Worm (Caenorhabditis elegans) whole organism, early embryonic: ENCODE results near the gene Y51H7BR.4.
"Not testable (repeated sequence)": the region's sequence is repeated elsewhere in the genome, so short reads cannot be mapped to it uniquely, and the experiment has no call there.

Experiments used
- B0310.2 ChIP-seq: sonication (generic microtip); optimal IDR thresholded peaks from 2 replicates; lab custom pipeline; 2016; ENCODE audit warnings: mild to moderate bottlenecking, missing genetic modification characterization, missing compliant biosample characterization
- F13C5.2 ChIP-seq: sonication (generic microtip); optimal IDR thresholded peaks from 2 replicates; lab custom pipeline; 2017; ENCODE audit warnings: mild to moderate bottlenecking, missing genetic modification characterization, inconsistent platforms, missing compliant biosample characterization
- aly-1 ChIP-seq: sonication (generic microtip); optimal IDR thresholded peaks from 2 replicates; lab custom pipeline; 2016; ENCODE audit warnings: missing genetic modification characterization, missing compliant biosample characterization
- ama-1 ChIP-seq: fragments of 150-350 bp; optimal IDR thresholded peaks from 2 replicates; lab custom pipeline; 2014
- ceh-13 ChIP-seq: fragments of 200-800 bp; sonication (Bioruptor generic); optimal IDR thresholded peaks from 2 replicates; lab custom pipeline; 2018; ENCODE audit warnings: mild to moderate bottlenecking, missing genetic modification characterization, missing compliant biosample characterization
- ceh-36 ChIP-seq: sonication (generic microtip); optimal IDR thresholded peaks from 2 replicates; lab custom pipeline; 2016; ENCODE audit warnings: missing genetic modification characterization, inconsistent platforms, missing compliant biosample characterization
- ets-7 ChIP-seq: sonication (generic microtip); optimal IDR thresholded peaks from 2 replicates; lab custom pipeline; 2016; ENCODE audit warnings: missing genotype, missing genetic modification characterization, missing compliant biosample characterization
- flt-1 ChIP-seq: fragments of 200-800 bp; sonication (Bioruptor generic); IDR thresholded peaks from 2 replicates; pipeline ENCODE4 v1.3.6; 2022; ENCODE audit warnings: missing genetic modification characterization, missing compliant biosample characterization
- hmbx-1 ChIP-seq: sonication (generic microtip); optimal IDR thresholded peaks from 2 replicates; lab custom pipeline; 2016; ENCODE audit warnings: mild to moderate bottlenecking, missing genetic modification characterization, missing compliant biosample characterization
- hmg-4 ChIP-seq: fragments of 200-800 bp; sonication (Bioruptor generic); optimal IDR thresholded peaks from 2 replicates; lab custom pipeline; 2018; ENCODE audit warnings: mild to moderate bottlenecking, missing genetic modification characterization, missing compliant biosample characterization
- hnd-1 ChIP-seq: sonication (generic microtip); optimal IDR thresholded peaks from 2 replicates; lab custom pipeline; 2016; ENCODE audit warnings: missing genetic modification characterization, missing compliant biosample characterization
- pes-1 ChIP-seq: fragments of 200-800 bp; sonication (Bioruptor generic); IDR thresholded peaks from 2 replicates; pipeline ENCODE4 v1.3.6; 2022; ENCODE audit warnings: missing genetic modification reagents, missing genetic modification characterization, missing compliant biosample characterization
- scrt-1 ChIP-seq: fragments of 200-800 bp; sonication (Bioruptor generic); IDR thresholded peaks from 2 replicates; pipeline ENCODE4 v1.3.6; 2022; ENCODE audit warnings: missing genetic modification characterization, missing compliant biosample characterization
- sea-1 ChIP-seq: fragments of 200-800 bp; sonication (Bioruptor generic); conservative IDR thresholded peaks from 2 replicates; pipeline ENCODE4 v1.3.6; 2022; ENCODE audit warnings: missing genetic modification characterization, missing compliant biosample characterization
- tbx-11 ChIP-seq: fragments of 200-800 bp; sonication (Bioruptor generic); IDR thresholded peaks from 2 replicates; pipeline ENCODE4 v1.3.6; 2022; ENCODE audit warnings: missing genetic modification characterization, missing compliant biosample characterization
- tbx-37 ChIP-seq: fragments of 200-800 bp; sonication (Bioruptor generic); conservative IDR thresholded peaks from 2 replicates; pipeline ENCODE4 v1.3.6; 2022; ENCODE audit warnings: missing genetic modification reagents, missing genetic modification characterization, missing compliant biosample characterization
- tra-4 ChIP-seq: sonication (generic microtip); optimal IDR thresholded peaks from 2 replicates; lab custom pipeline; 2017; ENCODE audit warnings: missing genetic modification characterization, missing compliant biosample characterization

The Y51H7BR.4 gene

DNA sequence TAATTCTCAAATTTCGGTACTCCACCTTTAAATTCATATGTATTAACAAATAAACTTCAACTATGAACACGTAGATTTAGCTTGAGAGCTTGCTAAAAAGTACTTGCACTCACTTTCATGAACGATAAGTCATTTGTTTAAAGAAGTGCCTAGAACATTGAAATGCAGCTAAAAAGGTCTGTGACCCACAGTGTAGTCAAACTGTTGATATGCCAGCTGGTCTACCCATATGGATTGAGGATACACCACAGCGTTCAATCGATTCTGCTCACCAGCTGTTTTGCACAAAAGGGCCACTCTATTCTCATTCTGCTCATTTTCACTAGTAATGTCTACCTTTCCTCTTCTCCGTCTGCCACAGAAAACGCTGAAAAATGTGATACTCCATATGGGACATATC is 6.8 kb downstream of the Y51H7BR.4 start, which contains the start of gene fbxb-43:
Gene fbxb-43 (plus strand): TSS at position 301 of the 400 bp plus-strand sequence.
- TF ChIP-seq scrt-1 (GFP tag; lab: Robert Waterston, UW) (no peak), tbx-37 (GFP tag; lab: Robert Waterston, UW) (no peak), aly-1 (tag; lab: Kevin White, UChicago) (no peak), flt-1 (GFP tag; lab: Robert Waterston, UW) (no peak), hnd-1 (tag; lab: Kevin White, UChicago) (no peak), tra-4 (tag; lab: Kevin White, UChicago) (no peak), ceh-36 (no peak), ets-7 (tag; lab: Kevin White, UChicago) (no peak), hmbx-1 (tag; lab: Kevin White, UChicago) (no peak)

DNA sequence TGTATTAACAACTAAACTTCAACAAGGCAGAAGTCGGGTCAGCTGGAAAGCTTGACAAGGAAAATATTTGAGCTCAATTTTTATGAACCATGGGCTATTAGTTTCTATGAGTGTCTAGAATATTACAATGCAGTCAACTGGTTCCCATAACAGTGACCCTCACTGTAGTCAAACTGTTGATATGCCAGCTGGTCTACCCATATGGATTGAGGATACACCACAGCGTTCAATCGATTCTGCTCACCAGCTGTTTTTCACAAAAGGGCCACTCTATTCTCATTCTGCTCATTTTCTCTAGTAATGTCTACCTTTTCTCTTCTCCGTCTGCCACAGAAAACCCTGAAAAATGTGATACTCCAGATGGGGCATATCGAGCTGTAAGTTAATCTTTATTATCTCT is 8.2 kb downstream of the Y51H7BR.4 start, which contains the start of gene fbxb-42:
Gene fbxb-42 (plus strand): TSS at position 301 of the 400 bp plus-strand sequence.
- TF ChIP-seq F13C5.2 (tag; lab: Kevin White, UChicago) (no peak), tbx-37 (GFP tag; lab: Robert Waterston, UW) (no peak), hnd-1 (tag; lab: Kevin White, UChicago) (no peak), tbx-11 (GFP tag; lab: Robert Waterston, UW) (no peak), B0310.2 (tag; lab: Kevin White, UChicago) (no peak), pes-1 (GFP tag; lab: Robert Waterston, UW) (no peak), aly-1 (tag; lab: Kevin White, UChicago) (no peak), tra-4 (tag; lab: Kevin White, UChicago) (no peak), ets-7 (tag; lab: Kevin White, UChicago) (no peak), hmg-4 (GFP tag; lab: Kevin White, UChicago) (no peak), ama-1 (lab: Kevin White, UChicago) (no peak), flt-1 (GFP tag; lab: Robert Waterston, UW) (no peak), ceh-36 (no peak), hmbx-1 (tag; lab: Kevin White, UChicago) (no peak), scrt-1 (GFP tag; lab: Robert Waterston, UW) (no peak), sea-1 (GFP tag; lab: Robert Waterston, UW) (no peak)

DNA sequence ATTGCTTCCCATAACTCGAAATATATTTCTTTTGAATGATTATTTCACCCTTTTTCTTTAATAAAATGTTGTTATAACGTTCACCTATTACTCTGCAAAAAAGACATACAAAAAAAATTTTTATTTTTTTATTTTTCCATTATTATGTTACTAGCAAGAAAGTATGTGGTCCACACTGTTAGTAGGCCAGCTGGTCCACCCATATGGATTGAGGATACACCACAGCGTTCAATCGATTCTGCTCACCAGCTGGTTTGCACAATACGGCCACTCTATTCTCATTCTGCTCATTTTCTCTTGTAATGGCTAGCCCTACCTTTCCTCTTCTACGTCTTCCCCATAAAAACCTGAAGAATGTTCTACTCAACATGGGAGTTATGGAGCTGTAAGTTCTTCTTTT is 9.4 kb downstream of the Y51H7BR.4 start, which contains the start of gene fbxb-44:
Gene fbxb-44 (plus strand): TSS at position 301 of the 400 bp plus-strand sequence.
- TF ChIP-seq scrt-1 (GFP tag; lab: Robert Waterston, UW) = no peak
- TF ChIP-seq hmbx-1 (tag; lab: Kevin White, UChicago) = no peak
- TF ChIP-seq aly-1 (tag; lab: Kevin White, UChicago) = no peak

DNA sequence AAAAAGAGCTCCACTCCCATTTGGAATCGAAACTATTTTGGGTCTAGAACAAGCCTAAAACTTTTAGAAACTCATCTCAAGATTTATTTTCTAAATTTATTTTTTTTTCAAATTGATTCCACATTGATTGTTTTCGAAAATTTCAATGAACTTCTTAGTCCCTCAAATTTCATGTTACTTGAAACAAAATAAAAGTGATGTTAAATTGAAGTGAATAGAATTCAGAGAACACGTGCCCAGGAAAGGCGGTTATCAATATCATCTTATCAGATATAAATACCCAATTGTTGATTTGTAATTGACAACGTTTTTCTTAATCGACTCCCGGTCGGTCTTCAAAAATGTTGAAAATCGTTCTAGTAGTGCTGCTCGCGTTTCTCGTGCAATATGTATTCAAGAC is 11.5 kb downstream of the Y51H7BR.4 start, which contains the start of gene poml-4:
Gene poml-4 (plus strand): TSS at position 301 of the 400 bp plus-strand sequence.
- not testable (repeated sequence) for TF ChIP-seq tbx-11 (GFP tag; lab: Robert Waterston, UW); ama-1 (lab: Kevin White, UChicago); sea-1 (GFP tag; lab: Robert Waterston, UW)

DNA sequence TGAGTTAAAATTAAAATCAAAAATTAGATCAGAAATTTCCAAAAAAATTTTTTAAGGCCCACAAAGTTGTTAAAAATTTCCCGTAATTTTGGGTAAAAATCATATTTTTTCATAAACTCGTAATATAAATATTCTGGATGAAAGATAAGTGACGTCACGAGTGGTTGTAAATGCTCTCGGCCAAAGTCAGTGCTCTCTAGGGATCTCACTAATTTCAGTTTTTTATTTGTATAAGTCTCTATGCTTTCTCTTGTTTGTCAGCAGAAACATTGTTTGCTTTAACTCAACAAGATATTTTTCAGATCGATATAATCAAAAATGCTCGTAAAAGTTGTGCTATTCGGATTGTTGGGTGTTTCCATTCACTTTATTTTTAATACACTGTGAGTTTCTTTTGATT is 14.0 kb downstream of the Y51H7BR.4 start, which contains the start of gene K05F6.4:
Gene K05F6.4 (plus strand): TSS at position 301 of the 400 bp plus-strand sequence.
- not testable (repeated sequence) for TF ChIP-seq F13C5.2 (tag; lab: Kevin White, UChicago); tbx-37 (GFP tag; lab: Robert Waterston, UW); hnd-1 (tag; lab: Kevin White, UChicago)

DNA sequence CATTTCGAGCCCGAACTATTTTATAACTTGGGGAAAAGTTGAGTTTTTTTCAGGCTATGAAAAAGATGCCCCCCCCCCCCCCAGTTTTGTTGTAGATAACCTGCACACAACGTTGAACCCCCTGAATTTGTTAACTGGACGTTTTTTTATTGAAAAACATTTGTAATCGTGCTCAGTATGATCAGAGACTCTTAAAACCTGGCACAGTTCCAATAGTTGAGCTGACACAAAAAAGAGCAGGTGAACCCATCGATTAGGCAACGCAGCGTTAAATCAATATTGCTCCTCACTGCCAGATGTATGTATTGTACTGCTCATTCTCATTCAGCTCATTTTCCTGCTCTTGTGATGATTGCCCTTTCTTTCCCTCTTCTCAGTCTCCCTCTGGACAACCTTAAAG is 16.5 kb downstream of the Y51H7BR.4 start, which contains the start of gene K05F6.12:
Gene K05F6.12 (plus strand): TSS at position 301 of the 400 bp plus-strand sequence.
- TF ChIP-seq ama-1 (lab: Kevin White, UChicago) (no peak), tra-4 (tag; lab: Kevin White, UChicago) (no peak), tbx-11 (GFP tag; lab: Robert Waterston, UW) (no peak), hmg-4 (GFP tag; lab: Kevin White, UChicago) (no peak), ets-7 (tag; lab: Kevin White, UChicago) (no peak), scrt-1 (GFP tag; lab: Robert Waterston, UW) (no peak), ceh-13 (no peak), F13C5.2 (tag; lab: Kevin White, UChicago) (no peak), tbx-37 (GFP tag; lab: Robert Waterston, UW) (no peak), pes-1 (GFP tag; lab: Robert Waterston, UW) (no peak), B0310.2 (tag; lab: Kevin White, UChicago) (no peak), hmbx-1 (tag; lab: Kevin White, UChicago) (no peak), flt-1 (GFP tag; lab: Robert Waterston, UW) (no peak), sea-1 (GFP tag; lab: Robert Waterston, UW) (no peak), aly-1 (tag; lab: Kevin White, UChicago) (no peak), hnd-1 (tag; lab: Kevin White, UChicago) (no peak), ceh-36 (no peak)

DNA sequence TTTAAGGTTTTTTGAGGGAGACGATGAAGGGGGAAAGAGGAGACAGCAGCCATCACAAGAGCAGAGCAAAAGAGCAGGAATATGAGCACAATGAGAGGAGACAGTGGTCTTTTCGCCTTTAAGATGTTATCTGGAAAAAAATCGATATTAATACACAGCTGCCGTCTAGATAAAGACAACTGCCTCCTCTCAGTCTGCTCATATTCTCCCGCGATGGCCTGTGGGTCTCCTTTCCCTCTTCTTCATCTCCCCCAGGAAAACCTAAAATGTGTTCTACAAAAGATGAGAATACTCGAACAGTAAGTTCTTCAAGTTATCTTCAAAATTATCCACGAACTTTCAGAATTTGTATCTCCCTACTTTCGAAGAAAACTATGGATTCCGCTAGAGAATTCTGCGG is 21.3 kb downstream of the Y51H7BR.4 start, which contains the start of the genes fbxb-52 and fbxb-51:
Gene fbxb-52 (minus strand): TSS at position 101 of the 400 bp plus-strand sequence.
Gene fbxb-51 (plus strand): TSS at position 212 of the 400 bp plus-strand sequence.
- TF ChIP-seq hnd-1 (tag; lab: Kevin White, UChicago) (no peak), pes-1 (GFP tag; lab: Robert Waterston, UW) (no peak), tbx-37 (GFP tag; lab: Robert Waterston, UW) (no peak), hmg-4 (GFP tag; lab: Kevin White, UChicago) (no peak), ceh-36 (no peak), ceh-13 (no peak), sea-1 (GFP tag; lab: Robert Waterston, UW) (no peak), hmbx-1 (tag; lab: Kevin White, UChicago) (no peak)
